Worm (Caenorhabditis elegans) whole organism, L1 larva: ENCODE data around the gene msp-31.
A peak's percentile ranks its signal among the peaks of the same experiment; 100 is the strongest.

Source experiments
- C16A3.4 ChIP-seq: fragments of 150-350 bp; optimal IDR thresholded peaks from 2 replicates; lab custom pipeline; 2014; ENCODE audit warnings: missing biosample characterization, missing genetic modification characterization
- C34B4.2 ChIP-seq: sonication (generic microtip); optimal IDR thresholded peaks from 2 replicates; lab custom pipeline; 2017; ENCODE audit warnings: mild to moderate bottlenecking, missing genetic modification characterization, missing compliant biosample characterization
- F16B12.6 ChIP-seq: fragments of 150-350 bp; optimal IDR thresholded peaks from 2 replicates; lab custom pipeline; 2014; ENCODE audit warnings: missing biosample characterization, missing genetic modification characterization
- alr-1 ChIP-seq: fragments of 200-800 bp; sonication (Bioruptor generic); optimal IDR thresholded peaks from 2 replicates; lab custom pipeline; 2018; ENCODE audit warnings: borderline replicate concordance, mild to moderate bottlenecking, missing genetic modification characterization, missing compliant biosample characterization
- aly-2 ChIP-seq: fragments of 150-350 bp; optimal IDR thresholded peaks from 2 replicates; lab custom pipeline; 2014; ENCODE audit warnings: missing biosample characterization, missing genetic modification characterization
- ama-1 ChIP-seq: fragments of 150-350 bp; optimal IDR thresholded peaks from 2 replicates; lab custom pipeline; 2014
- blmp-1 ChIP-seq: fragments of 150-350 bp; optimal IDR thresholded peaks from 2 replicates; lab custom pipeline; 2014; ENCODE audit warnings: missing biosample characterization, missing genetic modification characterization
- ceh-63 ChIP-seq: fragments of 200-800 bp; sonication (Bioruptor generic); optimal IDR thresholded peaks from 2 replicates; lab custom pipeline; 2018; ENCODE audit warnings: mild to moderate bottlenecking, missing genetic modification characterization, missing compliant biosample characterization
- ceh-8 ChIP-seq: fragments of 200-800 bp; sonication (Bioruptor generic); optimal IDR thresholded peaks from 2 replicates; lab custom pipeline; 2018; ENCODE audit warnings: mild to moderate bottlenecking, missing genetic modification characterization, moderate library complexity, missing compliant biosample characterization
- ceh-88 ChIP-seq: fragments of 200-800 bp; sonication (Bioruptor generic); IDR thresholded peaks from 2 replicates; pipeline ENCODE4 v1.3.6; 2022; ENCODE audit warnings: missing genetic modification characterization, missing compliant biosample characterization
- dpl-1 ChIP-seq, 3 experiments: fragments of 150-350 bp in 2 of 3; sonication (generic microtip) in 1 of 3; optimal IDR thresholded peaks; 2 replicates each; lab custom pipeline; 2014 to 2017; ENCODE audit warnings: missing biosample characterization in 3 of 3, missing genetic modification characterization in 3 of 3, missing genetic modification reagents in 3 of 3
- dsc-1 ChIP-seq: sonication (generic microtip); optimal IDR thresholded peaks from 2 replicates; lab custom pipeline; 2016; ENCODE audit warnings: mild to moderate bottlenecking, missing genetic modification characterization, missing compliant biosample characterization
- efl-1 ChIP-seq, 4 experiments: fragments of 150-350 bp; optimal IDR thresholded peaks in 3 of 4; peaks in 1 of 4; 1 replicate in 1 of 4; 2 replicates in 3 of 4; lab custom pipeline; 2014; ENCODE audit warnings: missing biosample characterization in 2 of 4, missing genetic modification characterization in 2 of 4, missing genetic modification reagents in 2 of 4
- elt-2 ChIP-seq: sonication (generic microtip); optimal IDR thresholded peaks from 2 replicates; lab custom pipeline; 2016; ENCODE audit warnings: missing genetic modification characterization, mild to moderate bottlenecking, inconsistent platforms, missing compliant biosample characterization, missing genetic modification reagents
- fos-1 ChIP-seq: fragments of 150-350 bp; optimal IDR thresholded peaks from 2 replicates; lab custom pipeline; 2014; ENCODE audit warnings: missing biosample characterization, missing genetic modification characterization
- jun-1 ChIP-seq: fragments of 150-350 bp; optimal IDR thresholded peaks from 2 replicates; lab custom pipeline; 2014; ENCODE audit warnings: missing biosample characterization, missing genetic modification reagents, missing genetic modification characterization
- lin-14 ChIP-seq: fragments of 200-800 bp; sonication (Bioruptor generic); optimal IDR thresholded peaks from 2 replicates; lab custom pipeline; 2018; ENCODE audit warnings: mild to moderate bottlenecking, missing genetic modification characterization, moderate library complexity, missing compliant biosample characterization
- lin-39 ChIP-seq: fragments of 150-350 bp; optimal IDR thresholded peaks from 2 replicates; lab custom pipeline; 2014; ENCODE audit warnings: missing biosample characterization, missing genetic modification reagents, missing genetic modification characterization
- lsy-2 ChIP-seq, 2 experiments: fragments of 150-350 bp; optimal IDR thresholded peaks; 2 replicates each; lab custom pipeline; 2014; ENCODE audit warnings: missing biosample characterization in 2 of 2, missing genetic modification characterization in 2 of 2
- mdl-1 ChIP-seq, 2 experiments: fragments of 150-350 bp; optimal IDR thresholded peaks; 2 replicates each; lab custom pipeline; 2014 to 2017; ENCODE audit warnings: missing biosample characterization in 2 of 2, missing genetic modification characterization in 2 of 2, inconsistent platforms in 1 of 2
- nhr-19 ChIP-seq: fragments of 200-800 bp; sonication (Bioruptor generic); conservative IDR thresholded peaks from 2 replicates; pipeline ENCODE4 v1.3.6; 2022; ENCODE audit warnings: missing genetic modification characterization, missing compliant biosample characterization
- nhr-71 ChIP-seq: sonication (generic microtip); optimal IDR thresholded peaks from 2 replicates; lab custom pipeline; 2016; ENCODE audit warnings: mild to moderate bottlenecking, missing genetic modification characterization, moderate library complexity, missing compliant biosample characterization
- nhr-77 ChIP-seq: fragments of 150-350 bp; optimal IDR thresholded peaks from 2 replicates; lab custom pipeline; 2014; ENCODE audit warnings: missing biosample characterization, missing genetic modification characterization
- nhr-85 ChIP-seq: sonication (generic microtip); peaks from one replicate; lab custom pipeline; 2016; ENCODE audit warnings: missing genetic modification characterization, inconsistent platforms, missing compliant biosample characterization
- nhr-90 ChIP-seq: sonication (generic microtip); optimal IDR thresholded peaks from 2 replicates; lab custom pipeline; 2016; ENCODE audit warnings: mild to moderate bottlenecking, missing genetic modification characterization, missing compliant biosample characterization; ENCODE audit not compliant: poor library complexity
- pag-3 ChIP-seq: sonication (generic microtip); optimal IDR thresholded peaks from 2 replicates; lab custom pipeline; 2017; ENCODE audit warnings: missing genetic modification characterization, mild to moderate bottlenecking, missing compliant biosample characterization, antibody characterized with exemption, borderline replicate concordance; ENCODE audit not compliant: insufficient read depth
- pax-3 ChIP-seq: fragments of 200-800 bp; sonication (Bioruptor generic); optimal IDR thresholded peaks from 2 replicates; lab custom pipeline; 2018; ENCODE audit warnings: mild to moderate bottlenecking, missing genetic modification characterization, moderate library complexity, missing compliant biosample characterization
- skn-1 ChIP-seq: fragments of 150-350 bp; optimal IDR thresholded peaks from 2 replicates; lab custom pipeline; 2014; ENCODE audit warnings: missing biosample characterization, missing genetic modification characterization
- unc-30 ChIP-seq: sonication (generic microtip); optimal IDR thresholded peaks from 2 replicates; lab custom pipeline; 2017; ENCODE audit warnings: missing biosample characterization, missing genetic modification characterization
- unc-62 ChIP-seq: fragments of 150-350 bp; optimal IDR thresholded peaks from 2 replicates; lab custom pipeline; 2014; ENCODE audit warnings: missing biosample characterization, missing genetic modification reagents, missing genetic modification characterization
- unc-98 ChIP-seq: fragments of 200-800 bp; sonication (Bioruptor generic); IDR thresholded peaks from 2 replicates; pipeline ENCODE4 v1.3.6; 2022; ENCODE audit warnings: missing genetic modification characterization, missing compliant biosample characterization
- vab-15 ChIP-seq: sonication (generic microtip); optimal IDR thresholded peaks from 2 replicates; lab custom pipeline; 2017; ENCODE audit warnings: missing genotype, mild to moderate bottlenecking, missing genetic modification characterization, missing compliant biosample characterization
- ztf-11 ChIP-seq, 2 experiments: sonication (generic microtip); optimal IDR thresholded peaks; 2 replicates each; lab custom pipeline; 2016 to 2017; ENCODE audit warnings: missing genetic modification characterization in 2 of 2, missing biosample characterization in 1 of 2, missing compliant biosample characterization in 1 of 2

The msp-31 gene

DNA sequence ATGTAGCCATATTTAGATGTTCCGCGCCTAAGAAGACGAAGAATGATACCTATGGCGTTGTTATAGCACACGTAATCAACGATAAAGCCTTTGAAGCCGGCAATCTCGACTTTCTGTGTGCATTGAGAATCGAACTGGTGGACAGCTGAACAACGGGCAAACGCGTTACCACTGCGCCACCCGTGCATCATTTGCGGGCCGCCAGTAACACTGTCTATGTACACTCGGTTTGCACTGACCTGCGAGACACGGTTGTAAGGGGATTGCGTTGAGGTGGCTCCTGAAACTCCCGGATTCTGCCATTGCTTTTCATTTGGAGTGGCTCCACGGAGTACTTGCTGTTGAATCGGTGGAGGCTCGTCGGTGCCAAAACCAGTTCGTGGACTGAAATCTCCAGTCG is 26.0 kb upstream of the msp-31 start (continued):
- TF ChIP-seq unc-62 (GFP tag; lab: Kevin White, UChicago), result no peak

DNA sequence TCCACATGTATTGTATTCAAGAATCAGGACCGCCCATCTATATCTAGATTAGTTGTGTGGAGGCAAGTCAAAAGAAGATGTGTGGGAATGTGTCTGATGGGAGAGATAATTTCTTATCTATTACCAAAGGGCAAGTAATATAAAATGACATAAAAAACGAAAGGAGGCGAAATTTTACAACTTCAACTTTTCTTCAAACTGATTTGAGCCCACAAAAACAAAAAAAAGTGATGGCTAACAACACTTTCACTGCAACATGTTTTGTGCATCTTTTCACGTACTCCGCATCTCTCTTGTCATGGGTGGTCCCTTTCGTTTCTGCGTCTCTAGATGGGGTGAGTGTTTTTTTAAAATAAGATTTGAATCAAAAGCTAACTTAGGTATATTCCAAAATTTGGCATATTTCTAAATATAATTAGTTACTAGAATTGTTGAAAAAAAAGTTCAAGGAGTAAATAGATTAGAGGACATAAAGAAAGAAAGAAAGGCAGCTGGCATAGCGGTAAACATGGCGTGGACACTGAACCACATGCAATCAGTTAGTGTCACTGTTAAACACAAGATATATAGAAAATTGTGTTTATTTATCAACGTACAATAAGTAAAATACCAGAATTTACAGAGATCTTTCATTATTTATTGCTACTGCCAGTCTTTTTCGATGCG is 25.3 kb upstream of the msp-31 start, which contains the start of gene ZK546.19:
ZK546.19 (plus strand) TSS at position 186 of the 666 bp plus-strand sequence.
- TF ChIP-seq nhr-19 (GFP tag; lab: Robert Waterston, UW), result no peak
- TF ChIP-seq aly-2 (tag; lab: Kevin White, UChicago), result no peak
- TF ChIP-seq jun-1 (tag; lab: Kevin White, UChicago), result no peak
- TF ChIP-seq nhr-71 (tag; lab: Kevin White, UChicago), result peak; percentile 39
- no peak for TF ChIP-seq dpl-1 (GFP tag; optimal IDR thresholded peaks at IDR 0.05; lab: Kevin White, UChicago)
- peak; percentile 49 for TF ChIP-seq blmp-1
- peak in 1 of 2 experiments; percentile 15 for TF ChIP-seq lsy-2 (tag; optimal IDR thresholded peaks at IDR 0.05; lab: Kevin White, UChicago)
- peak; percentile 69 for TF ChIP-seq lin-14 (GFP tag; lab: Kevin White, UChicago)
- TF ChIP-seq ceh-8 (GFP tag; lab: Kevin White, UChicago), result no peak
- TF ChIP-seq nhr-85 (tag; lab: Kevin White, UChicago), result peak; percentile 60
- TF ChIP-seq elt-2 (tag; lab: Kevin White, UChicago), result peak; percentile 39
- TF ChIP-seq ceh-88 (GFP tag; lab: Robert Waterston, UW), result no peak
- TF ChIP-seq skn-1 (tag; lab: Kevin White, UChicago), result no peak
- TF ChIP-seq C16A3.4 (tag; lab: Kevin White, UChicago), result peak; percentile 31

DNA sequence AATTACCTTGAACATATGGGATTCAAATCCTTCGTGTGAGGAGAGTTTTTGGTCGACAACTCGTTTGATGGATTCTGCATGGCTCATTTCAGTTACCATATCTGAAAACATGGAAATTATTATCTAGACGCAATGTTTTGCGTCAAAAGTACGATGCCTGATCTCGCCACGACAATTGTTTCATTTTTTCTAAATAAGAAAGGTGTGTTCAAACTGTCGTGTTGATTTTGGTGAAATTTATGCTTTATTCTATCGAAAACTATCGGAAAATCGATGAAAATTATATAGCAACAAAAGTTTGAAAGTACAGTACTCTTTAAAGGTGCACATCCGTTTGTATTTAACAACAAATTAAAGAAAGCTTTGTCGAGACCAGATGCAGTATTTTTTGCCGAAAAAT is 24.7 kb upstream of the msp-31 start, which contains the start of gene cblc-1:
cblc-1 (minus strand) TSS at position 101 of the 400 bp plus-strand sequence.
- TF ChIP-seq C34B4.2 (tag; lab: Kevin White, UChicago), result no peak
- TF ChIP-seq fos-1 (tag; lab: Kevin White, UChicago), result no peak
- no peak for TF ChIP-seq dsc-1 (tag; lab: Kevin White, UChicago)
- TF ChIP-seq pag-3 (tag; lab: Kevin White, UChicago), result no peak
- no peak for TF ChIP-seq ztf-11 (tag; optimal IDR thresholded peaks at IDR 0.05; lab: Kevin White, UChicago)
- TF ChIP-seq mdl-1 (tag; optimal IDR thresholded peaks at IDR 0.05; lab: Kevin White, UChicago), result no peak
- TF ChIP-seq nhr-90, result no peak
- no peak for TF ChIP-seq unc-30
- TF ChIP-seq alr-1 (tag; lab: Kevin White, UChicago), result no peak
- TF ChIP-seq pax-3, result no peak

DNA sequence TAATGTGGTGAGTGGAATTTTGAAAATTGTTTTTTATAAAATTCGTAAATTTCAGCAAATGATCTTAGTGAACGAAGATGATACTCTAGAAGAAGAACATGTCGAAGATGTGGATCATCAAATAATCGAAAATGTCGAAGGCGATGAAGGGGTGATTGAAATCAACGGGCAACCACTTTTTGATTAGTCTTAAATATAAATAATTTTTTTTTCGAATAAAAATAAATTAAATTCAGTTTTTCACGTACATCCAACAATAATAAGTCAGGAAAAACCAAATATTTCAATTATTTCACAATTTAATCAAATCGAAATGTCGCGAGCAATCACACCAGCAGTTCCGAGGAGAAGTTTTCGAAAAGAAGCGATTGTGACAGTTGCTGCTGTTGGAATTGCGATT is 21.4 kb upstream of the msp-31 start, which contains the start of gene ZK546.4:
ZK546.4 (plus strand) TSS at position 301 of the 400 bp plus-strand sequence.
- TF ChIP-seq F16B12.6 (no peak), pag-3 (tag; lab: Kevin White, UChicago) (no peak), nhr-77 (tag; lab: Kevin White, UChicago) (no peak), vab-15 (tag; lab: Kevin White, UChicago) (no peak), C16A3.4 (tag; lab: Kevin White, UChicago) (no peak), ceh-63 (GFP tag; lab: Kevin White, UChicago) (no peak), efl-1 (optimal IDR thresholded peaks at IDR 0.05; lab: Kevin White, UChicago) (no peak), efl-1 (GFP tag; optimal IDR thresholded peaks at IDR 0.05 in 1 of 2; lab: Kevin White, UChicago) (no peak), unc-98 (GFP tag; lab: Robert Waterston, UW) (no peak), lin-39 (tag; lab: Kevin White, UChicago) (no peak), ama-1 (lab: Kevin White, UChicago) (no peak)
